Fruit fly (Drosophila melanogaster): ENCODE data around the gene synr.

The synr gene

dm6 chr2L:4906546-4907250, 35.8 kb upstream of the synr start, which contains the start of gene snsl:
Gene snsl, minus strand, starts transcription at chr2L:4906762.
- TF ChIP-seq CG10669 (GFP tag; optimal IDR thresholded peaks at IDR 0.05) (peak; percentile 28), Ets21C (GFP tag; optimal IDR thresholded peaks at IDR 0.05) (no peak), CG10631 (GFP tag; optimal IDR thresholded peaks at IDR 0.05) (peak; percentile 74), CG3919 (GFP tag; optimal IDR thresholded peaks at IDR 0.05) (peak; percentile 66), fd59A (GFP tag; optimal IDR thresholded peaks at IDR 0.05) (peak; percentile 39), CG3032 (tag; optimal IDR thresholded peaks at IDR 0.05) (peak; percentile 80), CG34406 (GFP tag; optimal IDR thresholded peaks at IDR 0.05) (peak; percentile 74), Sox14 (GFP tag; optimal IDR thresholded peaks at IDR 0.05) (no peak), CG31627 (GFP tag; optimal IDR thresholded peaks at IDR 0.05) (peak; percentile 11), CG4318 (GFP tag; optimal IDR thresholded peaks at IDR 0.05) (peak; percentile 45), svp (GFP tag) (peak; percentile 69), Hr39 (GFP tag; optimal IDR thresholded peaks at IDR 0.05) (peak; percentile 37), CG6792 (GFP tag; optimal IDR thresholded peaks at IDR 0.05) (peak; percentile 68), pdm3 (GFP tag; optimal IDR thresholded peaks at IDR 0.05) (peak; percentile 44), fkh (GFP tag; optimal IDR thresholded peaks at IDR 0.05) (no peak), Hr38 (GFP tag; optimal IDR thresholded peaks at IDR 0.05) (no peak), fd85E (GFP tag; optimal IDR thresholded peaks at IDR 0.05) (no peak), Sox102F (GFP tag; optimal IDR thresholded peaks at IDR 0.05) (peak; percentile 26), CG11762 (GFP tag; optimal IDR thresholded peaks at IDR 0.05; ENCODE audit: insufficient read depth) (peak; percentile 35), CG6808 (GFP tag; optimal IDR thresholded peaks at IDR 0.05) (peak; percentile 80), topi (GFP tag; optimal IDR thresholded peaks at IDR 0.05) (peak; percentile 11), CG1621 (tag; optimal IDR thresholded peaks at IDR 0.05) (peak; percentile 6), Eip75B (GFP tag; optimal IDR thresholded peaks at IDR 0.05) (no peak), Ets96B (tag; optimal IDR thresholded peaks at IDR 0.05) (peak; percentile 70), net (GFP tag; optimal IDR thresholded peaks at IDR 0.05) (peak; percentile 65), Gug (GFP tag; IDR thresholded peaks at IDR 0.05) (no peak), CG9139 (GFP tag; optimal IDR thresholded peaks at IDR 0.05) (peak; percentile 69), Smox (GFP tag; optimal IDR thresholded peaks at IDR 0.05) (peak; percentile 4), acj6 (GFP tag; optimal IDR thresholded peaks at IDR 0.05) (peak; percentile 65), spab (GFP tag; optimal IDR thresholded peaks at IDR 0.05) (peak; percentile 69), dac (GFP tag; optimal IDR thresholded peaks at IDR 0.05) (peak; percentile 21), CG8319 (GFP tag; optimal IDR thresholded peaks at IDR 0.05) (peak; percentile 49), achi (GFP tag; optimal IDR thresholded peaks at IDR 0.05) (peak; percentile 68), lz (GFP tag; optimal IDR thresholded peaks at IDR 0.05) (peak; percentile 19), Lpt (GFP tag; optimal IDR thresholded peaks at IDR 0.05) (peak; percentile 63), Blimp-1 (GFP tag; optimal IDR thresholded peaks at IDR 0.05) (peak; percentile 78), CG15336 (GFP tag; IDR thresholded peaks at IDR 0.05) (peak; percentile 82), CG6163 (GFP tag; IDR thresholded peaks at IDR 0.05) (peak; percentile 42; the same call in 1 of the 3 replicates), CG8632 (GFP tag; optimal IDR thresholded peaks at IDR 0.05) (peak; percentile 82), Eip78C (GFP tag) (peak; percentile 89), OdsH (GFP tag; optimal IDR thresholded peaks at IDR 0.05) (peak; percentile 67), CG6854 (GFP tag; optimal IDR thresholded peaks at IDR 0.05) (no peak), CG11294 (GFP tag; IDR thresholded peaks at IDR 0.05) (no peak), Met (GFP tag; optimal IDR thresholded peaks at IDR 0.05) (peak; percentile 12), vri (GFP tag; optimal IDR thresholded peaks at IDR 0.05) (peak; percentile 36), salr (GFP tag; optimal IDR thresholded peaks at IDR 0.05) (peak in 1 of 2 experiments; percentile 68), CG16779 (tag; optimal IDR thresholded peaks at IDR 0.05) (peak; percentile 25), esn (GFP tag; optimal IDR thresholded peaks at IDR 0.05) (peak; percentile 16), cyc (GFP tag; optimal IDR thresholded peaks at IDR 0.05) (no peak), CG32006 (GFP tag; optimal IDR thresholded peaks at IDR 0.05) (peak; percentile 83), ss (GFP tag; optimal IDR thresholded peaks at IDR 0.05) (peak; percentile 66 to 78)
